Fruit fly (Drosophila melanogaster) whole organism, embryonic: ENCODE results near the gene CG8034.

Experiments
- Atf-2 ChIP-seq: fragments of 200-800 bp; sonication (Bioruptor generic); optimal IDR thresholded peaks from 2 replicates; lab custom pipeline; 2016; ENCODE audit warnings: missing biosample characterization, missing genetic modification characterization
- Atf3 ChIP-seq: fragments of 200-800 bp; sonication (Bioruptor generic); optimal IDR thresholded peaks from 3 replicates; lab custom pipeline; 2016; ENCODE audit warnings: missing biosample characterization, missing genetic modification characterization
- Awh ChIP-seq: fragments of 200-800 bp; sonication (Bioruptor generic); IDR thresholded peaks from 2 replicates; pipeline ENCODE4, ENCODE4 v1.3.6; 2022; ENCODE audit warnings: missing biosample characterization, missing genetic modification characterization
- BtbVII ChIP-seq: fragments of 200-800 bp; sonication (Bioruptor generic); optimal IDR thresholded peaks from 3 replicates; lab custom pipeline; 2017; ENCODE audit warnings: missing biosample characterization, mild to moderate bottlenecking, missing genetic modification characterization
- CG11456 ChIP-seq: fragments of 200-800 bp; sonication (Bioruptor generic); IDR thresholded peaks from 3 replicates; pipeline ENCODE4 v1.3.6; 2022; ENCODE audit warnings: missing biosample characterization, missing genetic modification characterization
- CG11560 ChIP-seq: fragments of 200-800 bp; sonication (Bioruptor generic); IDR thresholded peaks from 3 replicates; pipeline ENCODE4 v1.3.6; 2022; ENCODE audit warnings: missing biosample characterization, missing genetic modification characterization
- CG13424 ChIP-seq: fragments of 200-800 bp; sonication (Bioruptor generic); optimal IDR thresholded peaks from 2 replicates; lab custom pipeline; 2019; ENCODE audit warnings: missing biosample characterization, mild to moderate bottlenecking, missing genetic modification characterization, moderate library complexity
- CG13775 ChIP-seq: fragments of 200-800 bp; sonication (Bioruptor generic); optimal IDR thresholded peaks from 3 replicates; lab custom pipeline; 2017; ENCODE audit warnings: missing biosample characterization, mild to moderate bottlenecking, missing genetic modification characterization
- CG14014 ChIP-seq: fragments of 200-800 bp; sonication (Bioruptor generic); IDR thresholded peaks from 2 replicates; pipeline ENCODE4 v1.3.6; 2022; ENCODE audit warnings: missing biosample characterization, missing genetic modification characterization
- CG15514 ChIP-seq: fragments of 200-800 bp; sonication (Bioruptor generic); optimal IDR thresholded peaks from 3 replicates; lab custom pipeline; 2017; ENCODE audit warnings: missing biosample characterization, missing genetic modification characterization, mild to moderate bottlenecking, moderate library complexity, missing genetic modification reagents
- CG18011 ChIP-seq: fragments of 200-800 bp; sonication (Bioruptor generic); optimal IDR thresholded peaks from 2 replicates; lab custom pipeline; 2017; ENCODE audit warnings: missing biosample characterization, missing genetic modification characterization, mild to moderate bottlenecking, moderate library complexity, missing genotype
- CG1832 ChIP-seq: fragments of 200-800 bp; sonication (Bioruptor generic); optimal IDR thresholded peaks from 2 replicates; lab custom pipeline; 2017; ENCODE audit warnings: missing biosample characterization, mild to moderate bottlenecking, missing genetic modification characterization, inconsistent platforms
- CG3163 ChIP-seq: fragments of 200-800 bp; sonication (Bioruptor generic); optimal IDR thresholded peaks from 3 replicates; lab custom pipeline; 2016; ENCODE audit warnings: missing biosample characterization, missing genetic modification characterization
- CG6175 ChIP-seq: fragments of 200-800 bp; sonication (Bioruptor generic); IDR thresholded peaks from 3 replicates; pipeline ENCODE4 v1.3.6; 2022; ENCODE audit warnings: missing biosample characterization, missing genetic modification characterization
- CG6272 ChIP-seq: fragments of 200-800 bp; sonication (Bioruptor generic); IDR thresholded peaks from 2 replicates; pipeline ENCODE4 v1.3.6; 2022; ENCODE audit warnings: missing biosample characterization, missing genetic modification characterization
- CG6854 ChIP-seq: fragments of 200-800 bp; sonication (Bioruptor generic); optimal IDR thresholded peaks from 3 replicates; lab custom pipeline; 2017; ENCODE audit warnings: missing biosample characterization, mild to moderate bottlenecking, missing genetic modification characterization
- CG7786 ChIP-seq: fragments of 200-800 bp; sonication (Bioruptor generic); optimal IDR thresholded peaks from 2 replicates; lab custom pipeline; 2016; ENCODE audit warnings: missing biosample characterization, missing genetic modification characterization
- CG7963 ChIP-seq: fragments of 200-800 bp; sonication (Bioruptor generic); IDR thresholded peaks from 3 replicates; pipeline ENCODE4 v1.3.6; 2022; ENCODE audit warnings: missing biosample characterization, missing genetic modification characterization; ENCODE audit not compliant: partially characterized antibody
- CG8281 ChIP-seq: fragments of 200-800 bp; sonication (Bioruptor generic); optimal IDR thresholded peaks from 2 replicates; lab custom pipeline; 2018; ENCODE audit warnings: missing biosample characterization, mild to moderate bottlenecking, missing genetic modification characterization, moderate library complexity
- CG8765 ChIP-seq: fragments of 200-800 bp; sonication (Bioruptor generic); IDR thresholded peaks from 2 replicates; pipeline ENCODE4 v1.3.6; 2022; ENCODE audit warnings: missing biosample characterization, missing genetic modification characterization
- Dip2 ChIP-seq: fragments of 200-800 bp; sonication (Bioruptor generic); IDR thresholded peaks from 2 replicates; pipeline ENCODE4 v1.3.6; 2022; ENCODE audit warnings: missing biosample characterization, missing genetic modification characterization
- Ets65A ChIP-seq: fragments of 200-800 bp; sonication (Bioruptor generic); peaks from one replicate; lab custom pipeline; 2016; ENCODE audit warnings: missing biosample characterization, missing genetic modification characterization
- GATAe ChIP-seq: fragments of 200-800 bp; sonication (Bioruptor generic); conservative IDR thresholded peaks from 2 replicates; pipeline ENCODE4 v1.3.6; 2022; ENCODE audit warnings: missing biosample characterization, missing genetic modification characterization
- HLH3B ChIP-seq: fragments of 200-800 bp; sonication (Bioruptor generic); IDR thresholded peaks from 2 replicates; pipeline ENCODE4 v1.3.6; 2022; ENCODE audit warnings: missing biosample characterization, missing genetic modification characterization
- Hr3 ChIP-seq: fragments of 200-800 bp; sonication (Bioruptor generic); optimal IDR thresholded peaks from 3 replicates; lab custom pipeline; 2016; ENCODE audit warnings: missing biosample characterization, missing genetic modification characterization
- MTF-1 ChIP-seq: fragments of 200-800 bp; sonication (Bioruptor generic); optimal IDR thresholded peaks from 2 replicates; lab custom pipeline; 2018; ENCODE audit warnings: missing biosample characterization, mild to moderate bottlenecking, missing genetic modification characterization, borderline replicate concordance
- Mrtf ChIP-seq: fragments of 200-800 bp; sonication (Bioruptor generic); IDR thresholded peaks from 3 replicates; pipeline ENCODE4 v1.3.6; 2022; ENCODE audit warnings: missing biosample characterization, missing genetic modification characterization
- NFAT ChIP-seq: fragments of 200-800 bp; sonication (Bioruptor generic); IDR thresholded peaks from 2 replicates; pipeline ENCODE4 v1.3.6; 2022; ENCODE audit warnings: missing biosample characterization, missing genetic modification characterization
- Oaz ChIP-seq: fragments of 200-800 bp; sonication (Bioruptor generic); IDR thresholded peaks from 2 replicates; pipeline ENCODE4 v1.3.6; 2022; ENCODE audit warnings: missing biosample characterization, missing genetic modification characterization
- Pdp1 ChIP-seq, 2 experiments: fragments of 200-800 bp; sonication (Bioruptor generic); optimal IDR thresholded peaks; 3 replicates each; lab custom pipeline; 2016; ENCODE audit warnings: missing biosample characterization in 2 of 2, missing genetic modification characterization in 2 of 2, mild to moderate bottlenecking in 1 of 2, moderate library complexity in 1 of 2
- Ravus ChIP-seq: fragments of 200-800 bp; sonication (Bioruptor generic); IDR thresholded peaks from 2 replicates; pipeline ENCODE4 v1.3.6; 2022; ENCODE audit warnings: missing biosample characterization, missing genetic modification characterization
- Side ChIP-seq: fragments of 200-800 bp; sonication (Bioruptor generic); optimal IDR thresholded peaks from 2 replicates; lab custom pipeline; 2016; ENCODE audit warnings: missing biosample characterization, missing genetic modification characterization
- Spps ChIP-seq: fragments of 200-800 bp; sonication (Bioruptor generic); optimal IDR thresholded peaks from 2 replicates; lab custom pipeline; 2018; ENCODE audit warnings: missing biosample characterization, mild to moderate bottlenecking, missing genetic modification characterization
- Tbp ChIP-seq: fragments of >200 bp; optimal IDR thresholded peaks from 2 replicates; lab custom pipeline; 2018; ENCODE audit warnings: missing biosample characterization, missing genetic modification characterization
- cg ChIP-seq: fragments of 200-800 bp; sonication (Bioruptor generic); optimal IDR thresholded peaks from 3 replicates; lab custom pipeline; 2019; ENCODE audit warnings: missing biosample characterization, mild to moderate bottlenecking, missing genetic modification characterization, moderate library complexity
- crol ChIP-seq: fragments of 200-800 bp; sonication (Bioruptor generic); IDR thresholded peaks from 2 replicates; pipeline ENCODE4 v1.3.6; 2022; ENCODE audit warnings: missing biosample characterization, missing genetic modification characterization
- gce ChIP-seq: fragments of 200-800 bp; sonication (Bioruptor generic); IDR thresholded peaks from 3 replicates; pipeline ENCODE4 v1.3.6; 2022; ENCODE audit warnings: missing biosample characterization, missing genetic modification characterization
- gcm ChIP-seq: fragments of 200-800 bp; sonication (Bioruptor generic); optimal IDR thresholded peaks from 2 replicates; lab custom pipeline; 2019; ENCODE audit warnings: missing biosample characterization, mild to moderate bottlenecking, missing genetic modification characterization, moderate library complexity
- h ChIP-seq: fragments of >200 bp; optimal IDR thresholded peaks from 2 replicates; lab custom pipeline; 2017
- lab ChIP-seq: fragments of 200-800 bp; sonication (Bioruptor generic); optimal IDR thresholded peaks from 3 replicates; lab custom pipeline; 2017; ENCODE audit warnings: missing biosample characterization, missing genetic modification characterization, mild to moderate bottlenecking, moderate library complexity, missing genetic modification reagents
- odd ChIP-seq: fragments of 200-800 bp; sonication (Bioruptor generic); optimal IDR thresholded peaks from 2 replicates; lab custom pipeline; 2017; ENCODE audit warnings: missing biosample characterization, mild to moderate bottlenecking, missing genetic modification characterization
- otp ChIP-seq: fragments of 200-800 bp; sonication (Bioruptor generic); IDR thresholded peaks from 3 replicates; pipeline ENCODE4, ENCODE4 v1.3.6; 2022; ENCODE audit warnings: missing biosample characterization, missing genetic modification characterization
- pum ChIP-seq: fragments of 200-800 bp; sonication (Bioruptor generic); optimal IDR thresholded peaks from 2 replicates; lab custom pipeline; 2016; ENCODE audit warnings: missing biosample characterization, missing genetic modification characterization
- ranshi ChIP-seq: fragments of 200-800 bp; sonication (Bioruptor generic); IDR thresholded peaks from 2 replicates; pipeline ENCODE4 v1.3.6; 2022; ENCODE audit warnings: missing biosample characterization, missing genetic modification characterization
- row ChIP-seq: fragments of 200-800 bp; sonication (Bioruptor generic); IDR thresholded peaks from 3 replicates; pipeline ENCODE4 v1.3.6; 2022; ENCODE audit warnings: missing biosample characterization, missing genetic modification characterization
- scrt ChIP-seq: fragments of 200-800 bp; sonication (Bioruptor generic); optimal IDR thresholded peaks from 2 replicates; lab custom pipeline; 2018; ENCODE audit warnings: missing biosample characterization, mild to moderate bottlenecking, missing genetic modification characterization, moderate library complexity
- stc ChIP-seq: fragments of 200-800 bp; sonication (Bioruptor generic); IDR thresholded peaks from 2 replicates; pipeline ENCODE4 v1.3.6; 2022; ENCODE audit warnings: missing biosample characterization, missing genetic modification characterization
- zen2 ChIP-seq: fragments of 200-800 bp; sonication (Bioruptor generic); IDR thresholded peaks from 3 replicates; pipeline ENCODE4 v1.3.6; 2022; ENCODE audit warnings: missing biosample characterization, missing genetic modification characterization; ENCODE audit not compliant: partially characterized antibody

CG8034 gene

dm6 chrX:19268484-19269068 is 29.4 kb downstream of the CG8034 start, which contains the start of gene CG8010 (continued):
- TF ChIP-seq pum (GFP tag; lab: Kevin White, UChicago), result no peak
- no peak for TF ChIP-seq scrt (GFP tag; lab: Kevin White, UChicago)
- TF ChIP-seq Side (GFP tag; lab: Kevin White, UChicago), result no peak
- TF ChIP-seq Atf3 (GFP tag; lab: Kevin White, UChicago), result no peak
- TF ChIP-seq Awh, result no peak
- no peak for TF ChIP-seq CG13775 (GFP tag; lab: Kevin White, UChicago)
- peak; percentile 40; the same call in 1 of the 2 replicates for TF ChIP-seq CG14014 (GFP tag; lab: Robert Waterston, UW)
- no peak for TF ChIP-seq CG6175 (GFP tag; lab: Robert Waterston, UW)
- peak; percentile 53 for TF ChIP-seq row (GFP tag; lab: Robert Waterston, UW)
- no peak for TF ChIP-seq HLH3B
- no peak for TF ChIP-seq odd (GFP tag; lab: Kevin White, UChicago)
- peak; percentile 42; the same call in 1 of the 3 replicates for TF ChIP-seq CG7963 (GFP tag; lab: Robert Waterston, UW)
- TF ChIP-seq CG11560 (tag; lab: Robert Waterston, UW), result no peak
- no peak for TF ChIP-seq Mrtf
- TF ChIP-seq Oaz (GFP tag; lab: Robert Waterston, UW), result no peak
- no peak for TF ChIP-seq gce (GFP tag; lab: Robert Waterston, UW)
- TF ChIP-seq CG8765 (GFP tag; lab: Robert Waterston, UW), result no peak
- 0 out of 3 replicates have a peak, but pooled peaks have one; percentile 17 for TF ChIP-seq otp (GFP tag; lab: Robert Waterston, UW)
- TF ChIP-seq h (lab: Kevin White, UChicago), result no peak
- peak in 1 of 2 experiments; percentile 28 for TF ChIP-seq Pdp1 (GFP tag; optimal IDR thresholded peaks at IDR 0.05; lab: Kevin White, UChicago)
- TF ChIP-seq CG7786 (GFP tag; lab: Kevin White, UChicago), result no peak
- TF ChIP-seq Atf-2 (GFP tag; lab: Kevin White, UChicago), result no peak
- TF ChIP-seq CG6854 (GFP tag; lab: Kevin White, UChicago), result no peak
- TF ChIP-seq ranshi (GFP tag; lab: Robert Waterston, UW), result 0 out of 2 replicates have a peak, but pooled peaks have one; percentile 34
- TF ChIP-seq stc (GFP tag; lab: Robert Waterston, UW), result no peak
- TF ChIP-seq CG3163 (GFP tag; lab: Kevin White, UChicago), result peak; percentile 19
- TF ChIP-seq Ravus (GFP tag; lab: Robert Waterston, UW), result no peak
- 0 out of 2 replicates have a peak, but pooled peaks have one; percentile 9 for TF ChIP-seq NFAT
- TF ChIP-seq Dip2 (GFP tag; lab: Robert Waterston, UW), result no peak
- peak; percentile 39; the same call in 1 of the 3 replicates for TF ChIP-seq CG11456 (GFP tag; lab: Robert Waterston, UW)
- TF ChIP-seq CG15514 (GFP tag; lab: Kevin White, UChicago), result peak; percentile 77
- TF ChIP-seq CG6272 (GFP tag; lab: Robert Waterston, UW), result no peak
- no peak for TF ChIP-seq CG13424
- TF ChIP-seq BtbVII (GFP tag; lab: Kevin White, UChicago), result no peak
- TF ChIP-seq MTF-1 (GFP tag; lab: Kevin White, UChicago), result no peak
- TF ChIP-seq Spps (tag; lab: Kevin White, UChicago), result no peak
- no peak for TF ChIP-seq zen2 (GFP tag; lab: Robert Waterston, UW)
- no peak for TF ChIP-seq Tbp (GFP tag; lab: Kevin White, UChicago)
- no peak for TF ChIP-seq CG8281 (tag; lab: Kevin White, UChicago)

- TF ChIP-seq CG1832 (GFP tag; lab: Kevin White, UChicago) (peak; percentile 6), GATAe (GFP tag; lab: Robert Waterston, UW) (no peak), crol (peak; percentile 61), cg (GFP tag; lab: Kevin White, UChicago) (peak; percentile 12), gcm (GFP tag; lab: Kevin White, UChicago) (peak; percentile 60), CG18011 (GFP tag; lab: Kevin White, UChicago) (peak; percentile 94), Ets65A (GFP tag; lab: Kevin White, UChicago) (peak; percentile 59), Hr3 (no peak), lab (GFP tag; lab: Kevin White, UChicago) (peak; percentile 91)
These were observed 32.0 kb downstream of the CG8034 start for dm6 chrX:19265802-19266479.
